Fruit fly (Drosophila melanogaster) whole organism: ENCODE results near the gene Uch.

Experiments
- CG8478 ChIP-seq: fragments of >200 bp; optimal IDR thresholded peaks from 2 replicates; lab custom pipeline; 2018; ENCODE audit warnings: inconsistent platforms
- Dll ChIP-seq: fragments of >200 bp; optimal IDR thresholded peaks from 2 replicates; lab custom pipeline; 2017
- EcR ChIP-seq, 2 experiments: fragments of >200 bp; optimal IDR thresholded peaks; 2 replicates each; lab custom pipeline; 2017; ENCODE audit warnings: missing biosample characterization in 2 of 2, missing genetic modification characterization in 2 of 2, missing genetic modification reagents in 2 of 2
- pan ChIP-seq: fragments of >200 bp; optimal IDR thresholded peaks from 2 replicates; lab custom pipeline; 2017
- psq ChIP-seq: fragments of >200 bp; optimal IDR thresholded peaks from 2 replicates; lab custom pipeline; 2017
- usp ChIP-seq: fragments of >200 bp; optimal IDR thresholded peaks from 2 replicates; lab custom pipeline; 2017; ENCODE audit warnings: missing biosample characterization, missing genetic modification characterization, mixed read lengths

The Uch gene

DNA sequence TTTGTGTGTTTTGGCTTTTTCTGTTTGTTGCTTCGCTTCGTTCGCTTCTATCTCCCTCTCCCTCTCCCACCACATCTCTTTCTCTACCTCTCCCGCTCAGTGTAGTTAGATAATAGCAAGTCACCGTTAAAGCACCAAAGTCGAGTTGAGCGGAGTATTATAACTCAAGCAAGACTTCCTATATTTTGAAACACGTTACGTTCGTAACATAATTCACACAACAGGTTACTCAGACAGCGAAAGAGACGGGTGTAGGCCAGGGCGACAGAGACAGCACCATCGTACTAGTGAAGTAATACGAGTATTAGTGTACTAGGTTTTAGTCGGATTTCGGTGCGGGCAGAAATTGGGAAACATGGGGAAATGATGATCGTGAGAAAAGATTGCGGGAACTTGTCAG is 40.4 kb downstream of the Uch start:
- TF ChIP-seq psq (lab: Kevin White, UChicago) (no peak), CG8478 (lab: Kevin White, UChicago) (no peak), EcR (GFP tag; optimal IDR thresholded peaks at IDR 0.05; lab: Kevin White, UChicago) (no peak), pan (lab: Kevin White, UChicago) (no peak), usp (GFP tag; lab: Kevin White, UChicago) (no peak), Dll (lab: Kevin White, UChicago) (no peak)

DNA sequence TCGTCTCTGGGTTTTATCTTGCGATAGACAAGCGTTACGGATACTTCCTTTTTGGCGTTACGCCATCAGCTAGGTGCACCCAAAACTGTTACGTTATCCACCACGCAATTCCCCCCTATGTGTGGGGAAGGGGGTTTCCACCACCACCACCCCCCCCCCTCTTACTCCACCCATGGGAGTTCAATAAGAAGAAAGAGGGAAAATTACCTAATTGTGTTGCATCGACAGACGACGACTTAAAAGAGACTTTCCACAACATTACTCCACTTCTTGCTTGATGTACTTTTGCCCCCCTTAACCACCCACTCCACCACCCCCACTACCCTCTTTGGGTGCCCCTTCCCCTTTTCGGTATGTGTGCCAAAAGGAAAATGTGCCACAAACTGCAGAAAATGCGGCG is 40.8 kb downstream of the Uch start:
- TF ChIP-seq Dll (lab: Kevin White, UChicago) = no peak
- no peak for TF ChIP-seq pan (lab: Kevin White, UChicago)
- no peak for TF ChIP-seq psq (lab: Kevin White, UChicago)
- no peak for TF ChIP-seq usp (GFP tag; lab: Kevin White, UChicago)
- no peak for TF ChIP-seq CG8478 (lab: Kevin White, UChicago)
- no peak for TF ChIP-seq EcR (GFP tag; optimal IDR thresholded peaks at IDR 0.05; lab: Kevin White, UChicago)

DNA sequence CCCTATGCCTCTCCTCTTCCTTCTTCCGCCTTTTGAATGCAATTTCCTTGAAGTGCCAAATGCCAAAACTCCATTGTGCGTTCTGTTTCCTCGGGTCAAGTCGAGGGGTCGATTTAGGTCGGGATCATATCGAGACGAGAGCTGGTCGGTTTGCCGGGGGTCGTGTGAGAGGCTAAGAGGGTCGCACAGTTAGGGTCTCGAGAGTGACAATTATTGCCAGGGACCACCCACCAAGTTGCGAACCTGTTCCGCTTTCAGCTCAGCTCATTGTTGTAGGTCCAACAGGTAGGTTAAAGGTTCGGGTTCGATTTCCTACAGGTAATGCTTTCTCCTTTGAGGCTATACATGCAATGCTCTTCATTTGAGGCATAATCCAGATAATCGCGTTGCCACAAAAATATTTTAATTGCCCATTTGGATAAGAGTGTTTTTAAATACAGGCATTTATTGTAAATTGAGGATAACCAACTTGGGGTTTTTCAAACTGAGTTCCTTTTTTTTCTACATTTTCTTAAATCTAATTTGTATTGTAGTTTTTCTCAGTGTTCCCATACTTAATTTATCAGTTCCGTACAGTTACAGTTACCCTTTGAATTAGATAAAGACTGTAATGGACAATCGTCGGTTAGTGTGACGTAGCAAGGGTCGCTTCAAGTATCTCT is 41.4 kb downstream of the Uch start:
- TF ChIP-seq CG8478 (lab: Kevin White, UChicago) (no peak), usp (GFP tag; lab: Kevin White, UChicago) (no peak), pan (lab: Kevin White, UChicago) (no peak), Dll (lab: Kevin White, UChicago) (no peak), psq (lab: Kevin White, UChicago) (no peak), EcR (GFP tag; optimal IDR thresholded peaks at IDR 0.05; lab: Kevin White, UChicago) (no peak)

DNA sequence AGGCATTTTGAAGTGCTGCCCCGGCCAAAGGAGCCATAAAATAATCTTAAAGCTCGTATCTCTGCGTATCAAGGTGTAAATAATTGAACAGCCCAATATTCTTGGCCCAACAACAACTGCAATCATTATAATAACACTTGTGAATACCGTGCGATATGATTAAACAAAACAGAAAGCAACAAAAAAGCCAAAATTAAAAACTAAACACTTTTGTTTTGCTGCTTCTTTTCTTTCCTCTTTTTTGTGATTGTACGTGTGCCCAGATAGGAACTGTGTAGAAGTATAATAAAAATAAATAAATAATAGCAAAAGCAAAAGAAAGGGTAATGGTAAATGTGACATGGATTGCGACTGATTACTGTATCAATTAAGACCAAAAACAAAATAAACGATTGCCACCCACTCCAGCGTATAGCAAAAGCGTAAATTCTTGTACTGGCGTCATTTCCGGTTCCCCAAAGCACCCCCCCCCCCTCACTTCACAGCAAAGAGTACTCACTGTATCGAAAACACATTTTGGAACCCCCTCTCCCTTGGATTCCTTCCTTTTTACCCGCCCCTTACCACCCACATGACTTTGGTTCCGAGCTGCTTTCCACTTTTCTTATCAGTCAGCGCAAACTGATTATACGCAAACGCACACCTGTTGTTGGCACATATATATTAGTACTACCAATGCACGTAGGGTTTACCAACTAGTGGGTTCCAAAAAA is 42.5 kb downstream of the Uch start:
- TF ChIP-seq Dll (lab: Kevin White, UChicago) (no peak), CG8478 (lab: Kevin White, UChicago) (no peak), usp (GFP tag; lab: Kevin White, UChicago) (no peak), pan (lab: Kevin White, UChicago) (no peak), psq (lab: Kevin White, UChicago) (no peak), EcR (GFP tag; optimal IDR thresholded peaks at IDR 0.05; lab: Kevin White, UChicago) (no peak)

DNA sequence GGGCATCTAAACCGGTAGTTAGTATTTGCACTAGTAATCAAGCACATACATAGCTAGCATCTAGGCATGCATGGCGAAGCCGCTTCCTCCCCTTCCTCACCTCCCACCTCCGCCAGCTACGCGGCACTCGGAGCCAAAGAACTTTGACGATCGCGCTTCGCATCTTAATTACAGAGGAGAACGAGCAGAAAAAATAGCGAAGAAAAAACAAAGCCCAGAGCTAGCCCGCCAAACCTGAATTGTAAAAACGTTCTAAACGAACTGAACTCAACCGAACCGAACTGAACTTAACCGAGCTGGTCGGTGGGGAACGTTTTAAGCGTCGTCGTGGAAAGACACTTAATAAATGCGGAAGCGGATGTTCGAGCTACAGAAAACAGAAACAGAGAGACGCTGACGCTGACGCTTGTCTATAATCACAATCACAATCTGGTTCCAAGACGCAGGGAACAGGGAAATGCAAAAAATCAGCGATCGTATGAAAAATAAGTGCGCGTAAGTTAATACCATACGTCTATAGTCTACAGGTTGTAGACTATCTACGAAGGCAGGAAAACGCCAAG is 45.0 kb downstream of the Uch start:
- no peak for TF ChIP-seq pan (lab: Kevin White, UChicago)
- no peak for TF ChIP-seq Dll (lab: Kevin White, UChicago)
- TF ChIP-seq usp (GFP tag; lab: Kevin White, UChicago) = no peak
- TF ChIP-seq EcR (GFP tag; optimal IDR thresholded peaks at IDR 0.05; lab: Kevin White, UChicago) = peak in 1 of 2 experiments; percentile 79
- no peak for TF ChIP-seq CG8478 (lab: Kevin White, UChicago)
- no peak for TF ChIP-seq psq (lab: Kevin White, UChicago)

DNA sequence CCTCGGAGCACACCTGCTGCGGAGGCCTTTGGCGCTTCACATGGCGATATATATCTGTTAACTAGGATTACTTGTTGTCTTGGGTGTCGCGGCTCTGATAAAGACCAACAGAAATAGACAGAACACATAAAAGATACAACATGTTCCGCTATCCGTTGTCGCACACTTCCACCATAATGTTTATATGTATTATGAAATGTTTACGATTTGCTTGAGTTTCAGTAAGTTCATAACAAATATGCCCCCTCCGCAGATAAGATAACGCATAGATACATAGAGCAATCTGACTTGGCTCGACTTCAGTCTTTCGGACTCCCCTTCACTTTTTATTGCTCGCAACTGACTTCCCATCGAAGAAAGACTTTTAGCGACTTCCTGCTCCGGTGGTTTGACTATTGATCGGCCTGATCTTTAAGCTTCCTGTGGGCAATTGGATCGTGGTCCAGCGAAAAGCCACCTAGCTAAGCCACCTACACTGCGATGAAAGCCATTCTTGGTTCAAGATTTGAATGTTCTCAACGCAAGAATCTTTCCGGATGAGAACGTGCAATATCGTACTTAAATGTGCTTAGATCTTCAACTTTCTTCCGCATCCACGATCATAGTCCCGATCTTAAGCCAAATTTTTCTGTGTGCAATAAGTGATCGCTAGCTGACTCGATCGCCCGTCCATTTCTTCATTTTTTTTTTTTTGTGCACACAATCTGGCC is 45.7 kb downstream of the Uch start:
- TF ChIP-seq pan (lab: Kevin White, UChicago) (no peak), psq (lab: Kevin White, UChicago) (no peak), CG8478 (lab: Kevin White, UChicago) (no peak), EcR (GFP tag; optimal IDR thresholded peaks at IDR 0.05; lab: Kevin White, UChicago) (no peak), Dll (lab: Kevin White, UChicago) (no peak), usp (GFP tag; lab: Kevin White, UChicago) (no peak)

DNA sequence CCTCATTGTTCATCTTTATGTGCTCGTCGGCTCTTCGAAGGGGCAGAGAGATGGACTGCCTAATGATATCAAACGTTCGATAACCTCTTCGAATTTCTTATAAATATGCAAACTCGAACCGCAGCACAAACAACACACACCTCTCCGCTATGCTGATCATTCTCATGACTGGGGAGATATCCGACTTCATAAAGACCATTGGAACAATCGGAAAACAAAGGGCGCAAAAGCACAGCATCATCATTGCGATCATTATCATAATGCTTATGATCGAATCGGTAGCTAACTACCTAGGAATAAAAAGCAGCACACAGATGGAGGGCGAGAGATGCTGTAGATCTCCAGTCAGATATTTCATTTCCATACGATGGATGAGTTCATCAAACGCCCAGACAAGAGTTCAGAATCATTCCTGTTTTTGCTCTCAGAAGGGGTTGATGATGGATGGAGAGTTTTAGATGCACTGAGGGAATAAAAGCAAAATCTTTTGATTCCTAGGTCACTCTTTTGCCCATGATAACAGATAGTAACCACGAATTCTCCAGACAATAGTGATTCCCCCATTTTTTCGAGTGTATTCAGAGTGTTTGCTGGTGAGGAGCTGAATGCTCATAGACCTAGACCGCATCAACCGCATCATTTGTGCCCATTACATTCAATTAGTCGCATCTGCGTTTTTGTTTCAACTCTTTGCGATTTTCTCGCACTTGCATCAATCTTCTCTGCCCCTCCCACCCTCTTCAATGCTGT is 46.9 kb downstream of the Uch start:
- peak in 1 of 2 experiments; percentile 29 for TF ChIP-seq EcR (GFP tag; optimal IDR thresholded peaks at IDR 0.05; lab: Kevin White, UChicago)
- TF ChIP-seq pan (lab: Kevin White, UChicago) = no peak

DNA sequence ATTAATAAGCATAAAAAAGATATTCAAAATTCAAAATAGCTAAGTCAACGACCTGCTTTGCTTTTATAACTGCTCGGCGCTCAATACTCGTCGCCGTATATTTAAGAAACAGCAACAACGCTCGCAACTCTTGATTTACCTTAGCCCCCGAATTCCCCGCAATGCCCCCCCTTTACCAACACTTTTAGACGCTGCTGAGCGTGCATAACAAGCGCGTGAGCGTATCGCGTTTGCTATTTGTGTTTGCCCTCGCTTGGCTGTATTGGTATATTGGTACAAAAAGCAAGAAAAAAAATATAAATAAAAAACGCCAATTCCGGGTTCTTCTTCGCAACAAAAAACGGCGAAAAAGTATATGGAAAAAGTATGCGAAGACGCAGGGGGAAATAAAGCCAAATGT is 48.1 kb downstream of the Uch start:
- TF ChIP-seq Dll (lab: Kevin White, UChicago) (no peak), EcR (GFP tag; optimal IDR thresholded peaks at IDR 0.05; lab: Kevin White, UChicago) (peak in 1 of 2 experiments; percentile 31)

DNA sequence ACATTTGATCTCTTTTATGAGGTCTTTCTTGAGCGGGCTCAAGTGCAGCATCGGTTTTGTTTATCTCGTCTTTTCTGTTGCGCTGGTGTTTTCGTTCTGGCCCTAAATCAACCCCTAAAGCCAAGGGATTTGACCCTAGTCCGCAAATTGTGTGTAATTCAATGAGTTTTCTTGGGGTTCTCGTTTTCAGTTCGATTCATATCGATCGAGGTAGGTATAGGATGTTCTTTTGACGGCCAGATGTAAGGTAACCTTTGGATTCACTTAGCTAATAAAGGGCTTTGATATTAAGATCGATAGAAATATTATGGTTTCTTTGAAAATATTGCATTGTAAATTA is 48.8 kb downstream of the Uch start:
- no peak for TF ChIP-seq usp (GFP tag; lab: Kevin White, UChicago)
- no peak for TF ChIP-seq CG8478 (lab: Kevin White, UChicago)
- TF ChIP-seq psq (lab: Kevin White, UChicago) = no peak
- no peak for TF ChIP-seq Dll (lab: Kevin White, UChicago)
- TF ChIP-seq EcR (GFP tag; optimal IDR thresholded peaks at IDR 0.05; lab: Kevin White, UChicago) = no peak

DNA sequence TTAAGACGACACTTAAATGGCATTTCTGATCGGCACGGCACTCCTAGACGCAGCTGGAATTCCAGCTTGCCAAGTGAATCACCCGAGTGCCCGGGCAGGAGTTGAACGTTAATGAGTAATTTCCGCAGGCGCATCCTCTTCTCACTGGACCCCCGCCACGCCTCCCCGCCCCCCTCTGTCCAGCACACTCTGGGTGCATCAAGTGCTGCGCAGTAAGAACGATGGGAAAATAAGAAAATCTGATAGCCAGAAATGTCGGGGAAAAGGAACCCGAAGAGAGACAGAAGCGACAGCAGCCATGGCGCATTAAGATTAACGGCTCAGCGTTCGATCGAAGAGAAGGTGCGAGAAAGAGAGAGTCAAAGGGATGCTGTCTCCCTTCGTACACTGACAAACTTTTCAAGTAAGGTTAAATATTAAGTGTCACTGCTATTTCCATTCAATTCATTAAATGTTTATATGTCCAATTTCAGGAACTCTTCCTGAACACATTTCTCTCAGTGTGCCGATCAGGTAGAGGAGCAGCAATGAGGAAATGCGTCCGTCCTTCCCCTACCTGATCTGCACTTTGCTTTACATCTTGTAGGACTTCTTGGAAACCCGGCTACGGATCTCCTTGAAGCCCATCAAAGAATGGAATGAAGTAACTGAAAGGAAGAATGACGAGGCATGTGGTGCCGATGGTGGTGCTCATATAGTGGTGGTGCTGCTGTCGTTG is 49.3 kb downstream of the Uch start:
- TF ChIP-seq CG8478 (lab: Kevin White, UChicago) (no peak), EcR (GFP tag; optimal IDR thresholded peaks at IDR 0.05; lab: Kevin White, UChicago) (no peak), usp (GFP tag; lab: Kevin White, UChicago) (no peak), Dll (lab: Kevin White, UChicago) (no peak), pan (lab: Kevin White, UChicago) (no peak), psq (lab: Kevin White, UChicago) (no peak)
